Worm (Caenorhabditis elegans) whole organism, L2 larva: ENCODE data around the gene lurp-1.

ENCODE experiments used
- ZK546.5 ChIP-seq: sonication (generic microtip); optimal IDR thresholded peaks from 2 replicates; lab custom pipeline; 2017; ENCODE audit warnings: missing biosample characterization, missing genetic modification characterization
- aly-2 ChIP-seq: fragments of 150-350 bp; optimal IDR thresholded peaks from 2 replicates; lab custom pipeline; 2014; ENCODE audit warnings: missing biosample characterization, missing genetic modification characterization
- ama-1 ChIP-seq: fragments of 150-350 bp; optimal IDR thresholded peaks from 2 replicates; lab custom pipeline; 2018; ENCODE audit warnings: inconsistent platforms
- ceh-82 ChIP-seq: fragments of 150-350 bp; optimal IDR thresholded peaks from 2 replicates; lab custom pipeline; 2014; ENCODE audit warnings: missing biosample characterization, missing genetic modification characterization
- gmeb-1 ChIP-seq: fragments of 150-350 bp; optimal IDR thresholded peaks from 2 replicates; lab custom pipeline; 2014; ENCODE audit warnings: missing biosample characterization, missing genetic modification characterization
- nhr-11 ChIP-seq: fragments of 150-350 bp; optimal IDR thresholded peaks from 2 replicates; lab custom pipeline; 2014; ENCODE audit warnings: missing biosample characterization, missing genetic modification characterization
- nhr-25 ChIP-seq: fragments of 150-350 bp; sonication (generic microtip); optimal IDR thresholded peaks from 3 replicates; lab custom pipeline; 2014; ENCODE audit warnings: missing biosample characterization, missing genetic modification characterization
- peb-1 ChIP-seq: fragments of 150-350 bp; optimal IDR thresholded peaks from 2 replicates; lab custom pipeline; 2014; ENCODE audit warnings: missing biosample characterization, missing genetic modification characterization
- skn-1 ChIP-seq: sonication (generic microtip); optimal IDR thresholded peaks from 2 replicates; lab custom pipeline; 2017; ENCODE audit warnings: missing biosample characterization, missing genetic modification characterization
- sma-9 ChIP-seq, 2 experiments: fragments of 150-350 bp in 1 of 2; sonication (generic microtip) in 1 of 2; optimal IDR thresholded peaks; 2 replicates each; lab custom pipeline; 2014 to 2016; ENCODE audit warnings: missing genetic modification characterization in 2 of 2, mild to moderate bottlenecking in 1 of 2, missing biosample characterization in 1 of 2, missing compliant biosample characterization in 1 of 2, missing genetic modification reagents in 1 of 2, moderate library complexity in 1 of 2
- snpc-4 ChIP-seq: fragments of 150-350 bp; optimal IDR thresholded peaks from 2 replicates; lab custom pipeline; 2014; ENCODE audit warnings: missing biosample characterization, missing genetic modification characterization
- unc-62 ChIP-seq: fragments of 150-350 bp; optimal IDR thresholded peaks from 2 replicates; lab custom pipeline; 2014; ENCODE audit warnings: missing biosample characterization, missing genetic modification reagents, missing genetic modification characterization

ce11 chrII:10885250-10885649, 4.5 kb downstream of the lurp-1 start:
- no peak for TF ChIP-seq aly-2 (tag; lab: Kevin White, UChicago)
- no peak for TF ChIP-seq peb-1 (tag; lab: Kevin White, UChicago)
- no peak for TF ChIP-seq ceh-82 (tag; lab: Kevin White, UChicago)
- no peak for TF ChIP-seq sma-9 (GFP tag; optimal IDR thresholded peaks at IDR 0.05; lab: Kevin White, UChicago)
- TF ChIP-seq sma-9 (tag; optimal IDR thresholded peaks at IDR 0.05; lab: Kevin White, UChicago) = no peak
- TF ChIP-seq ama-1 (lab: Kevin White, UChicago) = no peak
- TF ChIP-seq nhr-25 (tag; lab: Kevin White, UChicago) = no peak
- TF ChIP-seq snpc-4 = no peak
- TF ChIP-seq skn-1 (tag; lab: Kevin White, UChicago) = no peak
- no peak for TF ChIP-seq unc-62 (GFP tag; lab: Kevin White, UChicago)
- TF ChIP-seq nhr-11 (tag; lab: Kevin White, UChicago) = no peak
- no peak for TF ChIP-seq ZK546.5 (tag; lab: Kevin White, UChicago)
- no peak for TF ChIP-seq gmeb-1 (tag; lab: Kevin White, UChicago)
